Fruit fly (Drosophila melanogaster) whole organism, adult: ENCODE data around the gene IntS6.

Source experiments
- CG12768 ChIP-seq: fragments of 200-800 bp; sonication (Bioruptor generic); optimal IDR thresholded peaks from 2 replicates; lab custom pipeline; 2017; ENCODE audit warnings: missing biosample characterization, missing genetic modification characterization, mild to moderate bottlenecking, moderate library complexity, missing genetic modification reagents
- CG14711 ChIP-seq: fragments of 200-800 bp; sonication (Bioruptor generic); optimal IDR thresholded peaks from 2 replicates; lab custom pipeline; 2018; ENCODE audit warnings: missing biosample characterization, mild to moderate bottlenecking, missing genetic modification characterization, moderate library complexity
- CG7045 ChIP-seq: fragments of 200-800 bp; sonication (Bioruptor generic); optimal IDR thresholded peaks from 2 replicates; lab custom pipeline; 2017; ENCODE audit warnings: missing biosample characterization, mild to moderate bottlenecking, missing genetic modification characterization
- Crg-1 ChIP-seq: fragments of 200-800 bp; sonication (Bioruptor generic); optimal IDR thresholded peaks from 2 replicates; lab custom pipeline; 2016; ENCODE audit warnings: missing biosample characterization, missing genetic modification characterization
- Hr96 ChIP-seq: fragments of 200-800 bp; sonication (Bioruptor generic); optimal IDR thresholded peaks from 2 replicates; lab custom pipeline; 2016; ENCODE audit warnings: missing biosample characterization, missing genetic modification characterization
- Mnt ChIP-seq: fragments of 200-800 bp; sonication (Bioruptor generic); optimal IDR thresholded peaks from 2 replicates; lab custom pipeline; 2016; ENCODE audit warnings: missing biosample characterization, mild to moderate bottlenecking, missing genetic modification characterization
- bab1 ChIP-seq: fragments of 200-800 bp; sonication (Bioruptor generic); optimal IDR thresholded peaks from 3 replicates; lab custom pipeline; 2019; ENCODE audit warnings: missing biosample characterization, mild to moderate bottlenecking, missing genetic modification characterization, moderate library complexity
- cnc ChIP-seq, 2 experiments: fragments of >200 bp; optimal IDR thresholded peaks; 2 replicates each; lab custom pipeline; 2017
- kay ChIP-seq: fragments of 200-800 bp; sonication (Bioruptor generic); peaks from one replicate; lab custom pipeline; 2016; ENCODE audit warnings: missing biosample characterization, missing genetic modification characterization, borderline replicate concordance
- ovo ChIP-seq: fragments of 200-800 bp; sonication (Bioruptor generic); optimal IDR thresholded peaks from 2 replicates; lab custom pipeline; 2016; ENCODE audit warnings: missing biosample characterization, missing genetic modification characterization
- tj ChIP-seq: fragments of 200-800 bp; sonication (Bioruptor generic); optimal IDR thresholded peaks from 3 replicates; lab custom pipeline; 2017; ENCODE audit warnings: missing biosample characterization, mild to moderate bottlenecking, missing genetic modification characterization, moderate library complexity
- toe ChIP-seq: fragments of 200-800 bp; sonication (Bioruptor generic); optimal IDR thresholded peaks from 2 replicates; lab custom pipeline; 2016; ENCODE audit warnings: missing biosample characterization, missing genetic modification characterization

DNA sequence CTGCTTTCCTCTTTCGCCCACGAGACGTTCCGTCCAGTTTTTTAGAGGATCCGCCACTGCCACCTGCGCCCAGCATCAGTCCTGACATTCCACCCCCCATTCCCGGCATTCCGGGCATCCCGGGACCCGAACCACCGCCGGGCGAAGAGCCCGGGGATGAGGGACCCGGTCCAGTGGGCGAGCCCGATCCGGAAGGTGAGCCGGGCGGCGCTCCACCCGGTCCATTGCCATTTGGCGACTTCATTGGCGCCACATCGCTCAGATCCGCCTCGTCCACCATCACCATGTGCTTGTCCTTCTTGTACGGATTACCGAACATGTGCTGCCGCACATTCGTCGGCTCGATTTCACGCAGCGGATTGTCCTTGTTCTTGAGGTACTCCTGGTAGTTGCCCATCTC lies 5.4 kb downstream of the IntS6 start:
- TF ChIP-seq CG14711 (tag; lab: Kevin White, UChicago) (no peak), Mnt (GFP tag; lab: Kevin White, UChicago) (no peak), toe (GFP tag; lab: Kevin White, UChicago) (no peak), CG12768 (GFP tag; lab: Kevin White, UChicago) (no peak), bab1 (GFP tag; lab: Kevin White, UChicago) (no peak), tj (GFP tag; lab: Kevin White, UChicago) (no peak), Crg-1 (GFP tag; lab: Kevin White, UChicago) (no peak), CG7045 (GFP tag; lab: Kevin White, UChicago) (no peak), Hr96 (no peak), cnc (optimal IDR thresholded peaks at IDR 0.05; lab: Kevin White, UChicago) (no peak), ovo (GFP tag; lab: Kevin White, UChicago) (no peak), kay (GFP tag; lab: Kevin White, UChicago) (no peak)
